Worm (Caenorhabditis elegans): ENCODE measurements around the gene C05C10.3.

The C05C10.3 gene

ce11 chrII:9976405-9976804, 39.7 kb upstream of the C05C10.3 start, which contains the start of gene R53.8:
Gene R53.8 (plus strand): TSS chrII:9976705.
- TF ChIP-seq sdc-2 (tag; optimal IDR thresholded peaks at IDR 0.05) (no peak), fax-1 (tag; optimal IDR thresholded peaks at IDR 0.05) (no peak), lim-6 (tag; optimal IDR thresholded peaks at IDR 0.05) (no peak), ceh-31 (tag; optimal IDR thresholded peaks at IDR 0.05) (no peak), tbx-2 (tag; optimal IDR thresholded peaks at IDR 0.05) (no peak)

ce11 chrII:9974967-9975366, 38.3 kb upstream of the C05C10.3 start, which contains the start of gene aakg-5:
Gene aakg-5 (minus strand): TSS chrII:9975125.
- TF ChIP-seq ceh-31 (tag; optimal IDR thresholded peaks at IDR 0.05) (peak; percentile 19), ceh-45 (GFP tag; IDR thresholded peaks at IDR 0.05) (no peak), K09A11.1 (tag; optimal IDR thresholded peaks at IDR 0.05; ENCODE audit: insufficient read depth) (no peak), nfya-1 (tag; optimal IDR thresholded peaks at IDR 0.05) (peak; percentile 25), F13H6.1 (tag; optimal IDR thresholded peaks at IDR 0.05) (no peak), ceh-18 (tag; optimal IDR thresholded peaks at IDR 0.05) (peak; percentile 43), dve-1 (tag; optimal IDR thresholded peaks at IDR 0.05) (peak; percentile 11), unc-55 (GFP tag; optimal IDR thresholded peaks at IDR 0.05) (peak; percentile 22), K02D7.2 (tag; optimal IDR thresholded peaks at IDR 0.05) (no peak)

ce11 chrII:9974210-9974609, 37.5 kb upstream of the C05C10.3 start:
- peak; percentile 65 for TF ChIP-seq elt-2 (tag; optimal IDR thresholded peaks at IDR 0.05)
- TF ChIP-seq sox-4 (tag; optimal IDR thresholded peaks at IDR 0.05): no peak

- TF ChIP-seq hlh-15 (tag; optimal IDR thresholded peaks at IDR 0.05) (no peak), K09A11.1 (tag; optimal IDR thresholded peaks at IDR 0.05; ENCODE audit: insufficient read depth) (no peak), dve-1 (tag; optimal IDR thresholded peaks at IDR 0.05) (no peak), ceh-30 (tag; optimal IDR thresholded peaks at IDR 0.05) (no peak), syd-9 (tag; optimal IDR thresholded peaks at IDR 0.05) (no peak), fkh-6 (tag; optimal IDR thresholded peaks at IDR 0.05) (no peak), elt-4 (tag; optimal IDR thresholded peaks at IDR 0.05) (no peak), tbx-2 (tag; optimal IDR thresholded peaks at IDR 0.05) (no peak), ceh-34 (tag; optimal IDR thresholded peaks at IDR 0.05) (no peak), nfya-1 (tag; optimal IDR thresholded peaks at IDR 0.05) (no peak), npax-4 (tag; optimal IDR thresholded peaks at IDR 0.05) (no peak), ttx-3 (tag; optimal IDR thresholded peaks at IDR 0.05) (no peak), sox-4 (tag; optimal IDR thresholded peaks at IDR 0.05) (no peak), unc-55 (GFP tag; optimal IDR thresholded peaks at IDR 0.05) (no peak), elt-2 (tag; optimal IDR thresholded peaks at IDR 0.05) (no peak), pat-9 (tag; optimal IDR thresholded peaks at IDR 0.05) (no peak), hlh-6 (tag; optimal IDR thresholded peaks at IDR 0.05) (no peak)
Measured at ce11 chrII:9970438-9971092, 33.9 kb upstream of the C05C10.3 start, which contains the start of gene R53.5. Gene R53.5 (minus strand): TSS chrII:9970488.

ce11 chrII:9967999-9968706, 31.5 kb upstream of the C05C10.3 start, which contains the start of the genes R53.4 and psf-1:
Gene R53.4 (minus strand): TSS chrII:9968049.
Gene psf-1 (plus strand): TSS chrII:9968673.
- TF ChIP-seq eyg-1 (tag; optimal IDR thresholded peaks at IDR 0.05): no peak
- no peak for TF ChIP-seq C38D4.7 (GFP tag; optimal IDR thresholded peaks at IDR 0.05)
- peak; percentile 83 for TF ChIP-seq tbx-2 (tag; optimal IDR thresholded peaks at IDR 0.05)
- TF ChIP-seq ceh-34 (tag; optimal IDR thresholded peaks at IDR 0.05): no peak
- peak; percentile 75 for TF ChIP-seq ceh-2 (tag; optimal IDR thresholded peaks at IDR 0.05)
- TF ChIP-seq unc-3 (GFP tag; conservative IDR thresholded peaks at IDR 0.05): no peak
- no peak for TF ChIP-seq unc-3 (tag; optimal IDR thresholded peaks at IDR 0.05)
- no peak for TF ChIP-seq dmd-4 (tag; optimal IDR thresholded peaks at IDR 0.05; ENCODE audit: borderline replicate concordance)
- TF ChIP-seq unc-86 (tag; optimal IDR thresholded peaks at IDR 0.05): no peak
- TF ChIP-seq tbx-7 (tag; optimal IDR thresholded peaks at IDR 0.05): peak; percentile 50
- TF ChIP-seq madf-2 (tag; optimal IDR thresholded peaks at IDR 0.05): no peak
- peak; percentile 43 for TF ChIP-seq hlh-8 (tag; optimal IDR thresholded peaks at IDR 0.05)
- no peak for TF ChIP-seq zip-5 (tag; optimal IDR thresholded peaks at IDR 0.05)
- no peak for TF ChIP-seq T23F11.4 (GFP tag; optimal IDR thresholded peaks at IDR 0.05)
- no peak for TF ChIP-seq ceh-14 (tag; optimal IDR thresholded peaks at IDR 0.05)
- TF ChIP-seq pat-9 (tag; optimal IDR thresholded peaks at IDR 0.05): no peak
- no peak for TF ChIP-seq sox-2 (GFP tag; IDR thresholded peaks at IDR 0.05)
- TF ChIP-seq hlh-30 (tag; optimal IDR thresholded peaks at IDR 0.05; ENCODE audit: insufficient read depth): no peak
- no peak for TF ChIP-seq ttx-3 (tag; optimal IDR thresholded peaks at IDR 0.05)
- TF ChIP-seq pag-3 (tag; optimal IDR thresholded peaks at IDR 0.05; ENCODE audit: borderline replicate concordance): no peak
- TF ChIP-seq unc-55 (GFP tag; optimal IDR thresholded peaks at IDR 0.05): no peak
- TF ChIP-seq ceh-18 (tag; optimal IDR thresholded peaks at IDR 0.05): no peak
- no peak for TF ChIP-seq gmeb-2 (tag; optimal IDR thresholded peaks at IDR 0.05)
